Fruit fly (Drosophila melanogaster) whole organism, pupa: ENCODE results near the gene Vps52.

Experiments
- CG4496 ChIP-seq: fragments of 200-800 bp; sonication (Bioruptor generic); IDR thresholded peaks from 3 replicates; pipeline ENCODE4 v1.3.6; 2022; ENCODE audit warnings: missing biosample characterization, missing genetic modification characterization
- CG9948 ChIP-seq: fragments of 200-800 bp; sonication (Bioruptor generic); optimal IDR thresholded peaks from 2 replicates; lab custom pipeline; 2018; ENCODE audit warnings: missing biosample characterization, mild to moderate bottlenecking, missing genetic modification characterization, moderate library complexity
- gl ChIP-seq: fragments of 200-800 bp; sonication (Bioruptor generic); optimal IDR thresholded peaks from 2 replicates; lab custom pipeline; 2018; ENCODE audit warnings: missing biosample characterization, mild to moderate bottlenecking, missing genetic modification characterization

- TF ChIP-seq gl (tag; lab: Kevin White, UChicago) (no peak), CG4496 (GFP tag; lab: Robert Waterston, UW) (peak; percentile 46; the same call in 1 of the 3 replicates), CG9948 (tag; lab: Kevin White, UChicago) (peak; percentile 56)
Measured at dm6 chr2L:5546518-5547287, 23.0 kb upstream of the Vps52 start, which contains the start of gene Oscillin.
